Worm (Caenorhabditis elegans): ENCODE data around the gene F25B5.3.

The F25B5.3 gene

ce11 chrIII:5938790-5939452 lies 9.8 kb upstream of the F25B5.3 start:
- TF ChIP-seq gmeb-1 (tag; optimal IDR thresholded peaks at IDR 0.05) (peak; percentile 13), fos-1 (tag; optimal IDR thresholded peaks at IDR 0.05) (peak; percentile 55), nhr-23 (tag; optimal IDR thresholded peaks at IDR 0.05) (no peak)

DNA sequence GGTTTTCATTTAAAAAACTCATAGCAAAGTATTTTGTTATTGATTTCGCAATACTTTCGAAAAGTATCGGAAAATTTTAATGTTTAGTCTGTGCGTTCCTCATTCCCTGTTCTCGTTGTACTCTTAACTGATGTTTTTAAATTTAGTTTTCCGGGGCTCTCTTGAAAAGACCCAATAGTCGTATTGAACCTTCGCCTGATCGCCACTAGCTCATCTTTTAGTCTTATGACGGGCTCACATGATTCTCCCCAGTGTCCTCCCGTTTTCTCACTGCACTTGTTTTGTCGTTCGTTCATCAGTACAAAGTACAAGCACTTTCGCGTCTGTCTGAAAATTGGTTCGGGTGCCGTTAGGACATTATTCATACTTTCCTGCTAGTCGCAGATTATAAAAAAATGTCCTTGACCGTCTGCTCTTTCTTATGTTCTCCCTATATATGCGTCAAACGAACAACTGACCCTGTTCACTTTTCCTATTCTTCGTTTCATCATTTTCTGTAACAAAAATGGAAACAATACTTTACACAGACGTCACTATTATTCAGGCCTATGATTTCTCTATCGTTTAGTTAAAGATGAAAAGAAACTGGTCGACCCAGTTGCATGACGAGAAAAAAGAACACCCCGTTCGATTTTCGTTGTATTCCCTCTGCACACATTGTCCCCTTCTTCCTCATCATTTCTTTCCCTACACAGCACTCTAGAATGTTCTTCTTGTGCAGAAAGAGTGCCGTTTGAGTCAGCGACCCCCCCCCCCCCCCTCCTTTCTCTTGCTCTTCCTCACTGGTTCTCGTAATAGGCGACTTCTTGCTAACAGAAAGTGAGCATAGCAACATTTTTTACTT lies 9.0 kb upstream of the F25B5.3 start, which contains the start of gene ubq-1:
ubq-1 (plus strand) TSS at position 802 of the 844 bp plus-strand sequence.
- TF ChIP-seq mdl-1 (tag; optimal IDR thresholded peaks at IDR 0.05) (no peak), nhr-129 (tag; optimal IDR thresholded peaks at IDR 0.05) (peak; percentile 74), ama-1 (optimal IDR thresholded peaks at IDR 0.05) (peak; percentile 73), crh-2 (tag; optimal IDR thresholded peaks at IDR 0.05) (no peak), sem-4 (tag; optimal IDR thresholded peaks at IDR 0.05) (no peak), nhr-6 (tag; optimal IDR thresholded peaks at IDR 0.05) (no peak), Y55F3AM.14 (GFP tag; optimal IDR thresholded peaks at IDR 0.05) (no peak), fos-1 (tag; optimal IDR thresholded peaks at IDR 0.05) (no peak), zag-1 (tag; optimal IDR thresholded peaks at IDR 0.05) (no peak), sma-9 (GFP tag; optimal IDR thresholded peaks at IDR 0.05) (no peak), sma-9 (tag; optimal IDR thresholded peaks at IDR 0.05) (no peak), skn-1 (tag; optimal IDR thresholded peaks at IDR 0.05) (no peak), ceh-82 (tag; optimal IDR thresholded peaks at IDR 0.05) (no peak), sma-3 (GFP tag; optimal IDR thresholded peaks at IDR 0.05) (no peak), nhr-77 (tag; optimal IDR thresholded peaks at IDR 0.05) (no peak), peb-1 (tag; optimal IDR thresholded peaks at IDR 0.05) (no peak), dmd-4 (tag; optimal IDR thresholded peaks at IDR 0.05) (no peak), lin-39 (tag; optimal IDR thresholded peaks at IDR 0.05) (no peak), lsy-2 (tag; optimal IDR thresholded peaks at IDR 0.05) (peak in 1 of 2 experiments; percentile 40), mab-5 (tag; optimal IDR thresholded peaks at IDR 0.05) (no peak), C34F6.9 (tag; optimal IDR thresholded peaks at IDR 0.05) (peak; percentile 50), lin-11 (tag; optimal IDR thresholded peaks at IDR 0.05) (no peak), nhr-237 (tag; optimal IDR thresholded peaks at IDR 0.05) (no peak), unc-55 (GFP tag; optimal IDR thresholded peaks at IDR 0.05) (peak; percentile 29)

DNA sequence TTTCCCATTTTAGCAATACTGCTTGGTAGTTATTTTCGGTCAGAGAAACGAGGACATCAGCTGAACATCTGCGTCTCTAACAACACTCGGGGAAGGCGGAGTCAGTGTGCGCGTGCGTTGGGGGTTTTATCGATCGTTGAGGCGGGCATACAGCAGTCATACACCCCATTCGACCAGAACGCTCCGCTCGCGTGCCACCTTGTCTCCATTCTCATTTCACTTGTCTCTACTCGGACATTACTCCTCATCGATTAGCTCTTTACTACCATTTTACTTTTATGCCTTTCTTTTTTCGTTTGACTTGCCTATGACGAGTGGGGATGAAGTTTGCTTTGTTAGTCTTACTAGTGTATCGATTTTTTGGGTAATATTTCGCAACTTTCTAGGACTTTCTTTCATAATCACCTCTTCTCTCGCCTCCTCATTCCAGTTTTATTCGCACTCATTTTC lies 8.1 kb upstream of the F25B5.3 start:
- TF ChIP-seq nhr-25 (tag; optimal IDR thresholded peaks at IDR 0.05) (peak; percentile 72), sem-4 (tag; optimal IDR thresholded peaks at IDR 0.05) (peak; percentile 80), zag-1 (tag; optimal IDR thresholded peaks at IDR 0.05) (no peak), peb-1 (tag; optimal IDR thresholded peaks at IDR 0.05) (peak; percentile 9), nhr-129 (tag; optimal IDR thresholded peaks at IDR 0.05) (peak; percentile 96), ama-1 (optimal IDR thresholded peaks at IDR 0.05) (peak; percentile 98), sma-9 (GFP tag; optimal IDR thresholded peaks at IDR 0.05) (peak; percentile 67), sma-9 (tag; optimal IDR thresholded peaks at IDR 0.05) (no peak), mbf-1 (tag; optimal IDR thresholded peaks at IDR 0.05) (no peak), gmeb-1 (tag; optimal IDR thresholded peaks at IDR 0.05) (peak; percentile 35), alr-1 (tag; optimal IDR thresholded peaks at IDR 0.05) (no peak), mdl-1 (tag; optimal IDR thresholded peaks at IDR 0.05) (peak; percentile 86 to 95), nhr-77 (tag; optimal IDR thresholded peaks at IDR 0.05) (no peak), nhr-21 (tag; optimal IDR thresholded peaks at IDR 0.05) (peak; percentile 66), fos-1 (tag; optimal IDR thresholded peaks at IDR 0.05) (peak; percentile 73), mab-5 (tag; optimal IDR thresholded peaks at IDR 0.05) (peak; percentile 14), skn-1 (tag; optimal IDR thresholded peaks at IDR 0.05) (peak; percentile 56), ZK546.5 (tag; optimal IDR thresholded peaks at IDR 0.05) (no peak), ztf-1 (GFP tag; conservative IDR thresholded peaks at IDR 0.05) (0 out of 2 replicates have a peak, but pooled peaks have one; percentile 65), nhr-11 (tag; optimal IDR thresholded peaks at IDR 0.05) (no peak), ztf-11 (tag; optimal IDR thresholded peaks at IDR 0.05) (no peak), unc-62 (GFP tag; optimal IDR thresholded peaks at IDR 0.05) (no peak), nhr-10 (tag; optimal IDR thresholded peaks at IDR 0.05) (no peak), F13H6.1 (tag; optimal IDR thresholded peaks at IDR 0.05) (peak; percentile 40), snpc-4 (tag; optimal IDR thresholded peaks at IDR 0.05) (peak; percentile 48), crh-2 (tag; optimal IDR thresholded peaks at IDR 0.05) (peak; percentile 63), Y55F3AM.14 (GFP tag; optimal IDR thresholded peaks at IDR 0.05) (no peak), egl-27 (tag; optimal IDR thresholded peaks at IDR 0.05) (peak; percentile 52), nhr-23 (tag; optimal IDR thresholded peaks at IDR 0.05) (no peak), lsy-2 (tag; optimal IDR thresholded peaks at IDR 0.05) (peak; percentile 25 to 70), ztf-4 (tag; optimal IDR thresholded peaks at IDR 0.05) (peak; percentile 75), ceh-82 (tag; optimal IDR thresholded peaks at IDR 0.05) (no peak), aly-2 (tag; optimal IDR thresholded peaks at IDR 0.05) (no peak), ceh-16 (tag; optimal IDR thresholded peaks at IDR 0.05) (no peak), blmp-1 (tag; optimal IDR thresholded peaks at IDR 0.05; ENCODE audit: insufficient read depth) (peak; percentile 68), lin-39 (tag; optimal IDR thresholded peaks at IDR 0.05) (no peak), unc-55 (GFP tag; optimal IDR thresholded peaks at IDR 0.05) (peak; percentile 75), R02D3.7 (tag; optimal IDR thresholded peaks at IDR 0.05) (no peak), lin-13 (GFP tag; optimal IDR thresholded peaks at IDR 0.05) (peak; percentile 60)
